Worm (Caenorhabditis elegans) whole organism, L2 larva: Measurements from ENCODE around the gene F22B7.9.
A peak's percentile ranks its signal among the peaks of the same experiment; 100 is the strongest.

Experiments used
- F13H6.1 ChIP-seq: sonication (generic microtip); optimal IDR thresholded peaks from 2 replicates; lab custom pipeline; 2016; ENCODE audit warnings: missing genetic modification characterization, missing compliant biosample characterization
- R02D3.7 ChIP-seq: fragments of 150-350 bp; optimal IDR thresholded peaks from 2 replicates; lab custom pipeline; 2014; ENCODE audit warnings: missing biosample characterization, missing genetic modification characterization
- Y55F3AM.14 ChIP-seq: fragments of 200-800 bp; sonication (Bioruptor generic); optimal IDR thresholded peaks from 2 replicates; lab custom pipeline; 2018; ENCODE audit warnings: mild to moderate bottlenecking, missing genetic modification characterization, missing compliant biosample characterization
- ZK546.5 ChIP-seq: sonication (generic microtip); optimal IDR thresholded peaks from 2 replicates; lab custom pipeline; 2017; ENCODE audit warnings: missing biosample characterization, missing genetic modification characterization
- alr-1 ChIP-seq: fragments of 150-350 bp; optimal IDR thresholded peaks from 2 replicates; lab custom pipeline; 2014; ENCODE audit warnings: missing biosample characterization, missing genetic modification characterization
- aly-2 ChIP-seq: fragments of 150-350 bp; optimal IDR thresholded peaks from 2 replicates; lab custom pipeline; 2014; ENCODE audit warnings: missing biosample characterization, missing genetic modification characterization
- ama-1 ChIP-seq: fragments of 150-350 bp; optimal IDR thresholded peaks from 2 replicates; lab custom pipeline; 2018; ENCODE audit warnings: inconsistent platforms
- blmp-1 ChIP-seq: sonication (generic microtip); optimal IDR thresholded peaks from 2 replicates; lab custom pipeline; 2017; ENCODE audit warnings: missing genetic modification characterization, mild to moderate bottlenecking, missing compliant biosample characterization, antibody characterized with exemption, moderate library complexity; ENCODE audit not compliant: insufficient read depth
- ceh-16 ChIP-seq: fragments of 150-350 bp; optimal IDR thresholded peaks from 2 replicates; lab custom pipeline; 2014; ENCODE audit warnings: missing biosample characterization, missing genetic modification characterization
- ceh-82 ChIP-seq: fragments of 150-350 bp; optimal IDR thresholded peaks from 2 replicates; lab custom pipeline; 2014; ENCODE audit warnings: missing biosample characterization, missing genetic modification characterization
- crh-2 ChIP-seq: sonication (generic microtip); optimal IDR thresholded peaks from 2 replicates; lab custom pipeline; 2017; ENCODE audit warnings: missing biosample characterization, missing genetic modification characterization
- dmd-4 ChIP-seq: sonication (generic microtip); optimal IDR thresholded peaks from 2 replicates; lab custom pipeline; 2017; ENCODE audit warnings: missing biosample characterization, missing genetic modification characterization
- egl-27 ChIP-seq: sonication (generic microtip); optimal IDR thresholded peaks from 3 replicates; lab custom pipeline; 2017; ENCODE audit warnings: missing biosample characterization, missing genetic modification reagents, missing genetic modification characterization
- elt-3 ChIP-seq: sonication (generic microtip); optimal IDR thresholded peaks from 2 replicates; lab custom pipeline; 2017; ENCODE audit warnings: missing biosample characterization, missing genetic modification characterization
- fos-1 ChIP-seq: fragments of 150-350 bp; optimal IDR thresholded peaks from 2 replicates; lab custom pipeline; 2014; ENCODE audit warnings: missing biosample characterization, missing genetic modification characterization
- gmeb-1 ChIP-seq: fragments of 150-350 bp; optimal IDR thresholded peaks from 2 replicates; lab custom pipeline; 2014; ENCODE audit warnings: missing biosample characterization, missing genetic modification characterization
- lin-11 ChIP-seq: fragments of 150-350 bp; sonication (generic microtip); optimal IDR thresholded peaks from 2 replicates; lab custom pipeline; 2014; ENCODE audit warnings: missing biosample characterization, missing genetic modification characterization, inconsistent platforms, mixed read lengths
- lin-13 ChIP-seq: fragments of 150-350 bp; optimal IDR thresholded peaks from 2 replicates; lab custom pipeline; 2014; ENCODE audit warnings: missing biosample characterization, missing genetic modification reagents, missing genetic modification characterization
- lin-39 ChIP-seq: fragments of 150-350 bp; optimal IDR thresholded peaks from 2 replicates; lab custom pipeline; 2014; ENCODE audit warnings: missing biosample characterization, missing genetic modification reagents, missing genetic modification characterization
- lsy-2 ChIP-seq, 2 experiments: fragments of 150-350 bp in 1 of 2; sonication (generic microtip) in 1 of 2; optimal IDR thresholded peaks; 2 replicates each; lab custom pipeline; 2014 to 2017; ENCODE audit warnings: missing biosample characterization in 2 of 2, missing genetic modification characterization in 2 of 2
- mab-5 ChIP-seq: fragments of 150-350 bp; optimal IDR thresholded peaks from 2 replicates; lab custom pipeline; 2014; ENCODE audit warnings: missing biosample characterization, missing genetic modification characterization
- mbf-1 ChIP-seq: sonication (generic microtip); optimal IDR thresholded peaks from 2 replicates; lab custom pipeline; 2017; ENCODE audit warnings: missing biosample characterization, missing genetic modification characterization
- nhr-10 ChIP-seq: sonication (generic microtip); optimal IDR thresholded peaks from 2 replicates; lab custom pipeline; 2017; ENCODE audit warnings: missing biosample characterization, missing genetic modification characterization
- nhr-12 ChIP-seq: fragments of 150-350 bp; optimal IDR thresholded peaks from 2 replicates; lab custom pipeline; 2014; ENCODE audit warnings: missing biosample characterization, missing genetic modification characterization
- nhr-129 ChIP-seq: fragments of 150-350 bp; optimal IDR thresholded peaks from 2 replicates; lab custom pipeline; 2014; ENCODE audit warnings: missing biosample characterization, missing genetic modification characterization
- nhr-21 ChIP-seq: fragments of 150-350 bp; optimal IDR thresholded peaks from 2 replicates; lab custom pipeline; 2014; ENCODE audit warnings: missing biosample characterization, missing genetic modification characterization
- nhr-237 ChIP-seq: fragments of 150-350 bp; optimal IDR thresholded peaks from 2 replicates; lab custom pipeline; 2014; ENCODE audit warnings: missing biosample characterization, missing genetic modification characterization
- nhr-25 ChIP-seq: fragments of 150-350 bp; sonication (generic microtip); optimal IDR thresholded peaks from 3 replicates; lab custom pipeline; 2014; ENCODE audit warnings: missing biosample characterization, missing genetic modification characterization
- nhr-6 ChIP-seq: fragments of 150-350 bp; optimal IDR thresholded peaks from 2 replicates; lab custom pipeline; 2014; ENCODE audit warnings: missing biosample characterization, missing genetic modification characterization
- nhr-77 ChIP-seq: fragments of 150-350 bp; optimal IDR thresholded peaks from 2 replicates; lab custom pipeline; 2014; ENCODE audit warnings: missing biosample characterization, missing genetic modification characterization
- peb-1 ChIP-seq: fragments of 150-350 bp; optimal IDR thresholded peaks from 2 replicates; lab custom pipeline; 2014; ENCODE audit warnings: missing biosample characterization, missing genetic modification characterization
- sem-4 ChIP-seq: fragments of 150-350 bp; optimal IDR thresholded peaks from 2 replicates; lab custom pipeline; 2014; ENCODE audit warnings: missing biosample characterization, missing genetic modification reagents, missing genetic modification characterization
- skn-1 ChIP-seq: sonication (generic microtip); optimal IDR thresholded peaks from 2 replicates; lab custom pipeline; 2017; ENCODE audit warnings: missing biosample characterization, missing genetic modification characterization
- sma-3 ChIP-seq: sonication (generic microtip); optimal IDR thresholded peaks from 2 replicates; lab custom pipeline; 2016; ENCODE audit warnings: missing genetic modification reagents, missing genetic modification characterization, missing compliant biosample characterization
- sma-9 ChIP-seq, 2 experiments: fragments of 150-350 bp in 1 of 2; sonication (generic microtip) in 1 of 2; optimal IDR thresholded peaks; 2 replicates each; lab custom pipeline; 2014 to 2016; ENCODE audit warnings: missing genetic modification characterization in 2 of 2, mild to moderate bottlenecking in 1 of 2, missing biosample characterization in 1 of 2, missing compliant biosample characterization in 1 of 2, missing genetic modification reagents in 1 of 2, moderate library complexity in 1 of 2
- unc-39 ChIP-seq: fragments of 150-350 bp; optimal IDR thresholded peaks from 2 replicates; lab custom pipeline; 2014; ENCODE audit warnings: missing biosample characterization, missing genetic modification characterization
- unc-55 ChIP-seq: fragments of 150-350 bp; sonication (generic microtip); optimal IDR thresholded peaks from 3 replicates; lab custom pipeline; 2014; ENCODE audit warnings: missing biosample characterization, missing genetic modification reagents, missing genetic modification characterization
- unc-62 ChIP-seq: fragments of 150-350 bp; optimal IDR thresholded peaks from 2 replicates; lab custom pipeline; 2014; ENCODE audit warnings: missing biosample characterization, missing genetic modification reagents, missing genetic modification characterization
- zag-1 ChIP-seq: fragments of 150-350 bp; optimal IDR thresholded peaks from 2 replicates; lab custom pipeline; 2014; ENCODE audit warnings: missing biosample characterization, missing genetic modification characterization
- ztf-1 ChIP-seq: fragments of 200-800 bp; sonication (Bioruptor generic); conservative IDR thresholded peaks from 2 replicates; pipeline ENCODE4 v1.3.6; 2022; ENCODE audit warnings: missing genetic modification characterization, missing compliant biosample characterization
- ztf-11 ChIP-seq: sonication (generic microtip); optimal IDR thresholded peaks from 2 replicates; lab custom pipeline; 2017; ENCODE audit warnings: missing biosample characterization, missing genetic modification characterization

The F22B7.9 gene

ce11 chrIII:8657676-8658366 lies 4.1 kb upstream of the F22B7.9 start:
- no peak for TF ChIP-seq Y55F3AM.14 (GFP tag; lab: Kevin White, UChicago)
- no peak for TF ChIP-seq ama-1 (lab: Kevin White, UChicago)
- no peak for TF ChIP-seq crh-2 (tag; lab: Kevin White, UChicago)
- no peak for TF ChIP-seq sem-4 (tag; lab: Kevin White, UChicago)
- no peak for TF ChIP-seq unc-39 (tag; lab: Kevin White, UChicago)
- no peak for TF ChIP-seq F13H6.1 (tag; lab: Kevin White, UChicago)
- TF ChIP-seq nhr-6 (tag; lab: Kevin White, UChicago), result no peak
- TF ChIP-seq dmd-4 (tag; lab: Kevin White, UChicago), result no peak
- TF ChIP-seq unc-55 (GFP tag; lab: Kevin White, UChicago), result no peak
- no peak for TF ChIP-seq mbf-1 (tag; lab: Kevin White, UChicago)
- TF ChIP-seq egl-27 (tag; lab: Kevin White, UChicago), result no peak
- no peak for TF ChIP-seq lin-13
- TF ChIP-seq unc-62, result no peak
- no peak for TF ChIP-seq sma-9 (GFP tag; optimal IDR thresholded peaks at IDR 0.05; lab: Kevin White, UChicago)
- TF ChIP-seq sma-9 (tag; optimal IDR thresholded peaks at IDR 0.05; lab: Kevin White, UChicago), result no peak
- TF ChIP-seq R02D3.7 (tag; lab: Kevin White, UChicago), result no peak
- TF ChIP-seq nhr-129 (tag; lab: Kevin White, UChicago), result no peak
- no peak for TF ChIP-seq ceh-82 (tag; lab: Kevin White, UChicago)
- no peak for TF ChIP-seq lin-39 (tag; lab: Kevin White, UChicago)
- TF ChIP-seq, all 48 proteins: peak for 0

- peak; percentile 60 for TF ChIP-seq skn-1 (tag; lab: Kevin White, UChicago)
- no peak for TF ChIP-seq Y55F3AM.14 (GFP tag; lab: Kevin White, UChicago)
- TF ChIP-seq nhr-10 (tag; lab: Kevin White, UChicago), result no peak
- peak in 1 of 2 experiments; percentile 8 for TF ChIP-seq lsy-2 (tag; optimal IDR thresholded peaks at IDR 0.05; lab: Kevin White, UChicago)
- peak; percentile 53 for TF ChIP-seq F13H6.1 (tag; lab: Kevin White, UChicago)
- TF ChIP-seq peb-1 (tag; lab: Kevin White, UChicago), result no peak
- TF ChIP-seq fos-1 (tag; lab: Kevin White, UChicago), result peak; percentile 76
- no peak for TF ChIP-seq egl-27 (tag; lab: Kevin White, UChicago)
- TF ChIP-seq alr-1 (tag; lab: Kevin White, UChicago), result no peak
- no peak for TF ChIP-seq ama-1 (lab: Kevin White, UChicago)
- no peak for TF ChIP-seq zag-1 (tag; lab: Kevin White, UChicago)
- TF ChIP-seq R02D3.7 (tag; lab: Kevin White, UChicago), result no peak
- TF ChIP-seq nhr-12, result no peak
- no peak for TF ChIP-seq nhr-77
- no peak for TF ChIP-seq nhr-237
- TF ChIP-seq crh-2 (tag; lab: Kevin White, UChicago), result peak; percentile 68
- no peak for TF ChIP-seq aly-2
- no peak for TF ChIP-seq ZK546.5 (tag; lab: Kevin White, UChicago)
- TF ChIP-seq unc-62, result no peak
- no peak for TF ChIP-seq nhr-25 (tag; lab: Kevin White, UChicago)
- no peak for TF ChIP-seq unc-55 (GFP tag; lab: Kevin White, UChicago)
- TF ChIP-seq sma-9 (GFP tag; optimal IDR thresholded peaks at IDR 0.05; lab: Kevin White, UChicago), result peak; percentile 90
- TF ChIP-seq sma-9 (tag; optimal IDR thresholded peaks at IDR 0.05; lab: Kevin White, UChicago), result no peak
- no peak for TF ChIP-seq dmd-4 (tag; lab: Kevin White, UChicago)
- peak; percentile 55 for TF ChIP-seq gmeb-1 (tag; lab: Kevin White, UChicago)
- no peak for TF ChIP-seq lin-11 (tag; lab: Kevin White, UChicago)
- no peak for TF ChIP-seq unc-39 (tag; lab: Kevin White, UChicago)
- TF ChIP-seq blmp-1 (tag; lab: Kevin White, UChicago), result no peak
- no peak for TF ChIP-seq elt-3
- TF ChIP-seq mbf-1 (tag; lab: Kevin White, UChicago), result no peak
- TF ChIP-seq ztf-11, result no peak
- peak; percentile 55 for TF ChIP-seq sma-3 (GFP tag; lab: Kevin White, UChicago)
- TF ChIP-seq lin-39 (tag; lab: Kevin White, UChicago), result no peak
- no peak for TF ChIP-seq ceh-82 (tag; lab: Kevin White, UChicago)
- no peak for TF ChIP-seq ceh-16 (tag; lab: Kevin White, UChicago)
- TF ChIP-seq nhr-21 (tag; lab: Kevin White, UChicago), result no peak
- TF ChIP-seq ztf-1 (GFP tag; lab: Robert Waterston, UW), result no peak
- TF ChIP-seq mab-5 (tag; lab: Kevin White, UChicago), result no peak
- TF ChIP-seq, all 48 proteins: peak for 8
Measured at ce11 chrIII:8656957-8657356, 3.2 kb upstream of the F22B7.9 start.
